Worm (Caenorhabditis elegans) whole organism, late embryonic: ENCODE data around the gene oatr-1.
A peak's percentile ranks its signal among the peaks of the same experiment; 100 is the strongest.

Experiments used
- C08G9.2 ChIP-seq: sonication (generic microtip); optimal IDR thresholded peaks from 2 replicates; lab custom pipeline; 2016; ENCODE audit warnings: mild to moderate bottlenecking, missing genetic modification characterization, moderate library complexity, missing compliant biosample characterization
- F13H6.1 ChIP-seq: sonication (generic microtip); optimal IDR thresholded peaks from 2 replicates; lab custom pipeline; 2016; ENCODE audit warnings: missing genetic modification characterization, missing compliant biosample characterization
- K09A11.1 ChIP-seq: sonication (generic microtip); optimal IDR thresholded peaks from 2 replicates; lab custom pipeline; 2017; ENCODE audit warnings: antibody characterized with exemption, mild to moderate bottlenecking, missing genetic modification characterization, missing compliant biosample characterization; ENCODE audit not compliant: insufficient read depth
- Y22D7AL.16 ChIP-seq: sonication (generic microtip); optimal IDR thresholded peaks from 2 replicates; lab custom pipeline; 2016; ENCODE audit warnings: missing genetic modification characterization, missing compliant biosample characterization
- ama-1 ChIP-seq: fragments of 150-350 bp; optimal IDR thresholded peaks from 2 replicates; lab custom pipeline; 2014
- ceh-14 ChIP-seq: sonication (generic microtip); optimal IDR thresholded peaks from 2 replicates; lab custom pipeline; 2016; ENCODE audit warnings: missing genotype, missing genetic modification characterization, missing compliant biosample characterization
- ceh-18 ChIP-seq: sonication (generic microtip); optimal IDR thresholded peaks from 2 replicates; lab custom pipeline; 2016; ENCODE audit warnings: missing genetic modification characterization, missing compliant biosample characterization
- ceh-19 ChIP-seq: fragments of 200-800 bp; sonication (Bioruptor generic); optimal IDR thresholded peaks from 2 replicates; lab custom pipeline; 2018; ENCODE audit warnings: mild to moderate bottlenecking, missing genetic modification characterization, missing compliant biosample characterization
- ceh-2 ChIP-seq: sonication (generic microtip); optimal IDR thresholded peaks from 2 replicates; lab custom pipeline; 2016; ENCODE audit warnings: missing genotype, missing genetic modification characterization, missing compliant biosample characterization
- ceh-31 ChIP-seq: sonication (generic microtip); optimal IDR thresholded peaks from 2 replicates; lab custom pipeline; 2016; ENCODE audit warnings: missing genetic modification characterization, missing compliant biosample characterization
- ceh-45 ChIP-seq: fragments of 200-800 bp; sonication (Bioruptor generic); IDR thresholded peaks from 2 replicates; pipeline ENCODE4 v1.3.6; 2022; ENCODE audit warnings: missing genetic modification reagents, missing genetic modification characterization, missing compliant biosample characterization
- ceh-48 ChIP-seq: sonication (generic microtip); optimal IDR thresholded peaks from 2 replicates; lab custom pipeline; 2016; ENCODE audit warnings: missing genetic modification characterization, inconsistent platforms, missing compliant biosample characterization
- ceh-9 ChIP-seq: sonication (generic microtip); optimal IDR thresholded peaks from 2 replicates; lab custom pipeline; 2016; ENCODE audit warnings: mild to moderate bottlenecking, missing genetic modification characterization, inconsistent platforms, missing compliant biosample characterization
- dve-1 ChIP-seq: sonication (generic microtip); optimal IDR thresholded peaks from 2 replicates; lab custom pipeline; 2017; ENCODE audit warnings: antibody characterized with exemption, mild to moderate bottlenecking, missing genetic modification characterization, missing compliant biosample characterization
- elt-2 ChIP-seq: sonication (generic microtip); optimal IDR thresholded peaks from 2 replicates; lab custom pipeline; 2016; ENCODE audit warnings: missing genetic modification reagents, missing genetic modification characterization, missing compliant biosample characterization
- elt-4 ChIP-seq: sonication (generic microtip); optimal IDR thresholded peaks from 2 replicates; lab custom pipeline; 2016; ENCODE audit warnings: missing genetic modification characterization, missing compliant biosample characterization
- fax-1 ChIP-seq: sonication (generic microtip); optimal IDR thresholded peaks from 2 replicates; lab custom pipeline; 2016; ENCODE audit warnings: missing genotype, missing genetic modification characterization, missing compliant biosample characterization
- gmeb-2 ChIP-seq: sonication (generic microtip); optimal IDR thresholded peaks from 2 replicates; lab custom pipeline; 2016; ENCODE audit warnings: missing genetic modification characterization, inconsistent platforms, missing compliant biosample characterization
- hlh-15 ChIP-seq: sonication (generic microtip); optimal IDR thresholded peaks from 2 replicates; lab custom pipeline; 2016; ENCODE audit warnings: missing genetic modification characterization, missing compliant biosample characterization
- hlh-30 ChIP-seq: sonication (generic microtip); optimal IDR thresholded peaks from 2 replicates; lab custom pipeline; 2017; ENCODE audit warnings: antibody characterized with exemption, missing genetic modification characterization, missing compliant biosample characterization; ENCODE audit not compliant: insufficient read depth
- hlh-8 ChIP-seq: sonication (generic microtip); optimal IDR thresholded peaks from 2 replicates; lab custom pipeline; 2016; ENCODE audit warnings: missing genotype, missing genetic modification characterization, missing compliant biosample characterization
- lim-6 ChIP-seq: sonication (generic microtip); optimal IDR thresholded peaks from 2 replicates; lab custom pipeline; 2016; ENCODE audit warnings: missing genetic modification characterization, missing compliant biosample characterization
- madf-2 ChIP-seq: sonication (generic microtip); optimal IDR thresholded peaks from 2 replicates; lab custom pipeline; 2017; ENCODE audit warnings: missing genetic modification characterization, missing compliant biosample characterization
- mec-3 ChIP-seq: sonication (generic microtip); optimal IDR thresholded peaks from 2 replicates; lab custom pipeline; 2016; ENCODE audit warnings: borderline replicate concordance, missing genetic modification characterization, missing compliant biosample characterization
- nhr-11 ChIP-seq: fragments of 150-350 bp; optimal IDR thresholded peaks from 2 replicates; lab custom pipeline; 2014; ENCODE audit warnings: missing biosample characterization, missing genetic modification characterization
- nhr-232 ChIP-seq: sonication (generic microtip); optimal IDR thresholded peaks from 2 replicates; lab custom pipeline; 2016; ENCODE audit warnings: missing genetic modification characterization, missing compliant biosample characterization
- npax-4 ChIP-seq: sonication (generic microtip); optimal IDR thresholded peaks from 2 replicates; lab custom pipeline; 2016; ENCODE audit warnings: missing genetic modification characterization, missing compliant biosample characterization
- odd-2 ChIP-seq: sonication (generic microtip); optimal IDR thresholded peaks from 2 replicates; lab custom pipeline; 2017; ENCODE audit warnings: antibody characterized with exemption, mild to moderate bottlenecking, missing genetic modification characterization, missing compliant biosample characterization
- pat-9 ChIP-seq: fragments of 200-800 bp; sonication (Bioruptor generic); optimal IDR thresholded peaks from 2 replicates; lab custom pipeline; 2018; ENCODE audit warnings: mild to moderate bottlenecking, missing genetic modification characterization, moderate library complexity, missing compliant biosample characterization
- pha-2 ChIP-seq: sonication (generic microtip); optimal IDR thresholded peaks from 2 replicates; lab custom pipeline; 2017; ENCODE audit warnings: mild to moderate bottlenecking, missing genetic modification characterization, missing compliant biosample characterization
- pha-4 ChIP-seq: fragments of 150-350 bp; optimal IDR thresholded peaks from 2 replicates; lab custom pipeline; 2018; ENCODE audit warnings: missing biosample characterization, missing genetic modification reagents, missing genetic modification characterization
- ref-2 ChIP-seq: sonication (generic microtip); optimal IDR thresholded peaks from 2 replicates; lab custom pipeline; 2016; ENCODE audit warnings: missing genetic modification characterization, missing compliant biosample characterization
- rnt-1 ChIP-seq: sonication (generic microtip); optimal IDR thresholded peaks from 2 replicates; lab custom pipeline; 2016; ENCODE audit warnings: missing genetic modification characterization, missing compliant biosample characterization
- sdc-2 ChIP-seq: sonication (generic microtip); optimal IDR thresholded peaks from 2 replicates; lab custom pipeline; 2016; ENCODE audit warnings: missing genotype, missing genetic modification characterization, missing compliant biosample characterization
- sox-2 ChIP-seq: fragments of 200-800 bp; sonication (Bioruptor generic); IDR thresholded peaks from 2 replicates; pipeline ENCODE4 v1.3.6; 2022; ENCODE audit warnings: missing genetic modification reagents, missing genetic modification characterization, missing compliant biosample characterization
- tbx-2 ChIP-seq: sonication (generic microtip); optimal IDR thresholded peaks from 2 replicates; lab custom pipeline; 2016; ENCODE audit warnings: missing genetic modification characterization, missing compliant biosample characterization
- ttx-3 ChIP-seq: sonication (generic microtip); optimal IDR thresholded peaks from 2 replicates; lab custom pipeline; 2016; ENCODE audit warnings: missing genetic modification reagents, missing genetic modification characterization, missing compliant biosample characterization
- unc-42 ChIP-seq: sonication (generic microtip); optimal IDR thresholded peaks from 2 replicates; lab custom pipeline; 2016; ENCODE audit warnings: missing genotype, missing genetic modification characterization, missing compliant biosample characterization
- unc-86 ChIP-seq: sonication (generic microtip); optimal IDR thresholded peaks from 2 replicates; lab custom pipeline; 2016; ENCODE audit warnings: missing genetic modification characterization, missing compliant biosample characterization
- zip-5 ChIP-seq: sonication (generic microtip); optimal IDR thresholded peaks from 2 replicates; lab custom pipeline; 2016; ENCODE audit warnings: missing genetic modification characterization, missing compliant biosample characterization
- ztf-16 ChIP-seq: sonication (generic microtip); optimal IDR thresholded peaks from 2 replicates; lab custom pipeline; 2017; ENCODE audit warnings: missing genetic modification characterization, missing compliant biosample characterization

Gene oatr-1

ce11 chrIII:6374947-6375415 is 21.0 kb downstream of the oatr-1 start, which contains the start of the genes rps-13 and nfx-1 (continued):
- TF ChIP-seq hlh-15 (no peak), lim-6 (no peak), rnt-1 (tag; lab: Kevin White, UChicago) (peak; percentile 66), dve-1 (peak; percentile 14), tbx-2 (tag; lab: Kevin White, UChicago) (peak; percentile 46)

- no peak for TF ChIP-seq lim-6
- TF ChIP-seq nhr-232 (tag; lab: Kevin White, UChicago): no peak
- peak; percentile 17 for TF ChIP-seq ama-1 (lab: Kevin White, UChicago)
These were observed 22.0 kb downstream of the oatr-1 start for ce11 chrIII:6373850-6374474.

- TF ChIP-seq hlh-15 (no peak), ceh-2 (tag; lab: Kevin White, UChicago) (no peak), odd-2 (tag; lab: Kevin White, UChicago) (no peak), ceh-48 (tag; lab: Kevin White, UChicago) (no peak), sox-2 (no peak), ceh-14 (tag; lab: Kevin White, UChicago) (no peak)
These were observed 27.5 kb downstream of the oatr-1 start for ce11 chrIII:6368524-6368923.

- TF ChIP-seq Y22D7AL.16 (tag; lab: Kevin White, UChicago): no peak
- no peak for TF ChIP-seq ceh-45 (GFP tag; lab: Robert Waterston, UW)
- TF ChIP-seq pha-4: no peak
- peak; percentile 38 for TF ChIP-seq C08G9.2 (tag; lab: Kevin White, UChicago)
- TF ChIP-seq ceh-31 (tag; lab: Kevin White, UChicago): peak; percentile 51
- no peak for TF ChIP-seq fax-1 (tag; lab: Kevin White, UChicago)
- TF ChIP-seq elt-2 (tag; lab: Kevin White, UChicago): no peak
- no peak for TF ChIP-seq nhr-232 (tag; lab: Kevin White, UChicago)
- TF ChIP-seq tbx-2 (tag; lab: Kevin White, UChicago): peak; percentile 51
- TF ChIP-seq sox-2: no peak
- no peak for TF ChIP-seq pat-9
- TF ChIP-seq ceh-2 (tag; lab: Kevin White, UChicago): peak; percentile 10
- TF ChIP-seq K09A11.1 (tag; lab: Kevin White, UChicago): no peak
These were observed 28.3 kb downstream of the oatr-1 start, which contains the start of the genes C56G2.15 and thoc-2 for ce11 chrIII:6367712-6368111. TSS of gene C56G2.15 (minus strand) at chrIII:6367899. TSS of gene thoc-2 (plus strand) at chrIII:6368042.

ce11 chrIII:6364395-6364794 is 31.6 kb downstream of the oatr-1 start:
- TF ChIP-seq ztf-16 (no peak), ceh-18 (tag; lab: Kevin White, UChicago) (peak; percentile 21)

ce11 chrIII:6362323-6362922 is 33.6 kb downstream of the oatr-1 start:
- no peak for TF ChIP-seq pha-2 (tag; lab: Kevin White, UChicago)
- TF ChIP-seq F13H6.1: no peak
- no peak for TF ChIP-seq ceh-19
- TF ChIP-seq gmeb-2 (tag; lab: Kevin White, UChicago): no peak
- TF ChIP-seq tbx-2 (tag; lab: Kevin White, UChicago): peak; percentile 5
- no peak for TF ChIP-seq ref-2 (tag; lab: Kevin White, UChicago)
- TF ChIP-seq elt-2 (tag; lab: Kevin White, UChicago): no peak
- peak; percentile 27 for TF ChIP-seq rnt-1 (tag; lab: Kevin White, UChicago)
- TF ChIP-seq K09A11.1 (tag; lab: Kevin White, UChicago): no peak
- TF ChIP-seq ceh-18 (tag; lab: Kevin White, UChicago): peak; percentile 57
- TF ChIP-seq ceh-9 (tag; lab: Kevin White, UChicago): no peak
- TF ChIP-seq hlh-8 (tag; lab: Kevin White, UChicago): no peak
- TF ChIP-seq hlh-30: no peak
- TF ChIP-seq elt-4 (tag; lab: Kevin White, UChicago): no peak
- no peak for TF ChIP-seq unc-86 (tag; lab: Kevin White, UChicago)
- TF ChIP-seq madf-2 (tag; lab: Kevin White, UChicago): no peak
- TF ChIP-seq nhr-11 (tag; lab: Kevin White, UChicago): no peak
- no peak for TF ChIP-seq sdc-2 (tag; lab: Kevin White, UChicago)
- no peak for TF ChIP-seq npax-4 (tag; lab: Kevin White, UChicago)
- TF ChIP-seq ttx-3: no peak
- TF ChIP-seq unc-42 (tag; lab: Kevin White, UChicago): no peak
- TF ChIP-seq zip-5 (tag; lab: Kevin White, UChicago): no peak
- no peak for TF ChIP-seq mec-3 (tag; lab: Kevin White, UChicago)
